Fruit fly (Drosophila melanogaster) whole organism, embryonic: ENCODE measurements around the gene CG14282.

Experiments used
- Ada2b ChIP-seq: fragments of 200-800 bp; sonication (Bioruptor generic); IDR thresholded peaks from 2 replicates; pipeline ENCODE4 v1.3.6; 2022; ENCODE audit warnings: missing biosample characterization, missing genetic modification characterization
- CG10147 ChIP-seq: fragments of 200-800 bp; sonication (Bioruptor generic); optimal IDR thresholded peaks from 2 replicates; lab custom pipeline; 2019; ENCODE audit warnings: missing biosample characterization, mild to moderate bottlenecking, missing genetic modification characterization, moderate library complexity
- CG10431 ChIP-seq: fragments of 200-800 bp; sonication (Bioruptor generic); optimal IDR thresholded peaks from 3 replicates; lab custom pipeline; 2018; ENCODE audit warnings: missing biosample characterization, mild to moderate bottlenecking, missing genetic modification characterization
- CG10543 ChIP-seq: fragments of 200-800 bp; sonication (Bioruptor generic); optimal IDR thresholded peaks from 3 replicates; lab custom pipeline; 2017; ENCODE audit warnings: missing biosample characterization, mild to moderate bottlenecking, missing genetic modification characterization, moderate library complexity
- CG13296 ChIP-seq: fragments of 200-800 bp; sonication (Bioruptor generic); optimal IDR thresholded peaks from 3 replicates; lab custom pipeline; 2018; ENCODE audit warnings: missing biosample characterization, mild to moderate bottlenecking, missing genetic modification characterization
- CG13424 ChIP-seq: fragments of 200-800 bp; sonication (Bioruptor generic); optimal IDR thresholded peaks from 2 replicates; lab custom pipeline; 2019; ENCODE audit warnings: missing biosample characterization, mild to moderate bottlenecking, missing genetic modification characterization, moderate library complexity
- CG15601 ChIP-seq: fragments of 200-800 bp; sonication (Bioruptor generic); optimal IDR thresholded peaks from 3 replicates; lab custom pipeline; 2019; ENCODE audit warnings: missing biosample characterization, mild to moderate bottlenecking, missing genetic modification characterization, moderate library complexity
- CG16815 ChIP-seq: fragments of 200-800 bp; sonication (Bioruptor generic); optimal IDR thresholded peaks from 3 replicates; lab custom pipeline; 2017; ENCODE audit warnings: missing biosample characterization, mild to moderate bottlenecking, missing genetic modification characterization
- CG17359 ChIP-seq: fragments of 200-800 bp; sonication (Bioruptor generic); optimal IDR thresholded peaks from 3 replicates; lab custom pipeline; 2018; ENCODE audit warnings: missing biosample characterization, mild to moderate bottlenecking, missing genetic modification characterization, moderate library complexity
- CG17361 ChIP-seq: fragments of 200-800 bp; sonication (Bioruptor generic); IDR thresholded peaks from 3 replicates; pipeline ENCODE4 v1.3.6; 2022; ENCODE audit warnings: missing biosample characterization, missing genetic modification characterization
- CG18476 ChIP-seq: fragments of 200-800 bp; sonication (Bioruptor generic); optimal IDR thresholded peaks from 2 replicates; lab custom pipeline; 2016; ENCODE audit warnings: missing biosample characterization, mild to moderate bottlenecking, missing genetic modification characterization
- CG18599 ChIP-seq: fragments of 200-800 bp; sonication (Bioruptor generic); optimal IDR thresholded peaks from 3 replicates; lab custom pipeline; 2017; ENCODE audit warnings: missing biosample characterization, missing genetic modification characterization, mild to moderate bottlenecking, moderate library complexity, missing genetic modification reagents
- CG31388 ChIP-seq: fragments of 200-800 bp; sonication (Bioruptor generic); optimal IDR thresholded peaks from 2 replicates; lab custom pipeline; 2016; ENCODE audit warnings: missing biosample characterization, missing genetic modification characterization
- CG34224 ChIP-seq: fragments of 200-800 bp; sonication (Bioruptor generic); IDR thresholded peaks from 3 replicates; pipeline ENCODE4 v1.3.6; 2022; ENCODE audit warnings: missing biosample characterization, missing genetic modification characterization; ENCODE audit not compliant: partially characterized antibody
- CG4617 ChIP-seq: fragments of 200-800 bp; sonication (Bioruptor generic); optimal IDR thresholded peaks from 3 replicates; lab custom pipeline; 2016; ENCODE audit warnings: missing biosample characterization, missing genetic modification characterization, borderline replicate concordance
- CG4730 ChIP-seq: fragments of 200-800 bp; sonication (Bioruptor generic); IDR thresholded peaks from 2 replicates; pipeline ENCODE4 v1.3.6; 2022; ENCODE audit warnings: missing biosample characterization, missing genetic modification characterization
- CG5180 ChIP-seq: fragments of 200-800 bp; sonication (Bioruptor generic); optimal IDR thresholded peaks from 3 replicates; lab custom pipeline; 2017; ENCODE audit warnings: missing biosample characterization, missing genetic modification characterization, mild to moderate bottlenecking, moderate library complexity, missing genetic modification reagents
- CG6254 ChIP-seq: fragments of 200-800 bp; sonication (Bioruptor generic); optimal IDR thresholded peaks from 3 replicates; lab custom pipeline; 2017; ENCODE audit warnings: mild to moderate bottlenecking, missing biosample characterization, missing genetic modification reagents, missing genetic modification characterization
- CG8359 ChIP-seq: fragments of 200-800 bp; sonication (Bioruptor generic); optimal IDR thresholded peaks from 2 replicates; lab custom pipeline; 2017; ENCODE audit warnings: missing biosample characterization, mild to moderate bottlenecking, missing genetic modification characterization, borderline replicate concordance
- CG8765 ChIP-seq: fragments of 200-800 bp; sonication (Bioruptor generic); IDR thresholded peaks from 2 replicates; pipeline ENCODE4 v1.3.6; 2022; ENCODE audit warnings: missing biosample characterization, missing genetic modification characterization
- Doc3 ChIP-seq: fragments of 200-800 bp; sonication (Bioruptor generic); IDR thresholded peaks from 3 replicates; pipeline ENCODE4 v1.3.6; 2022; ENCODE audit warnings: missing biosample characterization, missing genetic modification characterization; ENCODE audit not compliant: partially characterized antibody
- Ets65A ChIP-seq: fragments of 200-800 bp; sonication (Bioruptor generic); peaks from one replicate; lab custom pipeline; 2016; ENCODE audit warnings: missing biosample characterization, missing genetic modification characterization
- HLH54F ChIP-seq: fragments of 200-800 bp; sonication (Bioruptor generic); optimal IDR thresholded peaks from 3 replicates; lab custom pipeline; 2016; ENCODE audit warnings: missing biosample characterization, missing genetic modification characterization
- HmgZ ChIP-seq: fragments of 200-800 bp; sonication (Bioruptor generic); optimal IDR thresholded peaks from 2 replicates; lab custom pipeline; 2018; ENCODE audit warnings: missing biosample characterization, mild to moderate bottlenecking, missing genetic modification characterization
- Optix ChIP-seq: fragments of 200-800 bp; sonication (Bioruptor generic); IDR thresholded peaks from 3 replicates; pipeline ENCODE4 v1.3.6; 2022; ENCODE audit warnings: missing biosample characterization, missing genetic modification characterization
- Sox102F ChIP-seq: fragments of 200-800 bp; sonication (Bioruptor generic); optimal IDR thresholded peaks from 2 replicates; lab custom pipeline; 2018; ENCODE audit warnings: missing biosample characterization, mild to moderate bottlenecking, missing genetic modification characterization, moderate library complexity
- abd-A ChIP-seq: fragments of 200-800 bp; sonication (Bioruptor generic); optimal IDR thresholded peaks from 3 replicates; lab custom pipeline; 2019; ENCODE audit warnings: missing biosample characterization, mild to moderate bottlenecking, missing genetic modification characterization, moderate library complexity
- cg ChIP-seq: fragments of 200-800 bp; sonication (Bioruptor generic); optimal IDR thresholded peaks from 3 replicates; lab custom pipeline; 2019; ENCODE audit warnings: missing biosample characterization, mild to moderate bottlenecking, missing genetic modification characterization, moderate library complexity
- ci ChIP-seq: fragments of 200-800 bp; sonication (Bioruptor generic); IDR thresholded peaks from 3 replicates; pipeline ENCODE4 v1.3.6; 2022; ENCODE audit warnings: missing biosample characterization, missing genetic modification characterization
- crc ChIP-seq: fragments of 200-800 bp; sonication (Bioruptor generic); optimal IDR thresholded peaks from 2 replicates; lab custom pipeline; 2016; ENCODE audit warnings: missing biosample characterization, missing genetic modification characterization
- crol ChIP-seq: fragments of 200-800 bp; sonication (Bioruptor generic); IDR thresholded peaks from 2 replicates; pipeline ENCODE4 v1.3.6; 2022; ENCODE audit warnings: missing biosample characterization, missing genetic modification characterization
- dpn ChIP-seq, 2 experiments: fragments of 200-800 bp; sonication (Bioruptor generic); optimal IDR thresholded peaks; 3 replicates each; lab custom pipeline; 2016; ENCODE audit warnings: missing biosample characterization in 2 of 2, missing genetic modification characterization in 2 of 2
- ems ChIP-seq: fragments of 200-800 bp; sonication (Bioruptor generic); optimal IDR thresholded peaks from 3 replicates; lab custom pipeline; 2016; ENCODE audit warnings: missing biosample characterization, missing genetic modification characterization
- esg ChIP-seq: fragments of 200-800 bp; sonication (Bioruptor generic); conservative IDR thresholded peaks from 2 replicates; pipeline ENCODE4 v1.3.6; 2022; ENCODE audit warnings: missing biosample characterization, missing genetic modification characterization
- eve ChIP-seq, 2 experiments: fragments of >200 bp; optimal IDR thresholded peaks; 2 replicates each; lab custom pipeline; 2017; ENCODE audit warnings: missing biosample characterization in 2 of 2, missing genetic modification characterization in 2 of 2
- kay ChIP-seq: fragments of 200-800 bp; sonication (Bioruptor generic); optimal IDR thresholded peaks from 2 replicates; lab custom pipeline; 2016; ENCODE audit warnings: missing biosample characterization, missing genetic modification characterization
- ken ChIP-seq: fragments of 200-800 bp; sonication (Bioruptor generic); IDR thresholded peaks from 3 replicates; pipeline ENCODE4 v1.3.6; 2022; ENCODE audit warnings: missing biosample characterization, missing genetic modification characterization
- luna ChIP-seq: fragments of 200-800 bp; sonication (Bioruptor generic); optimal IDR thresholded peaks from 2 replicates; lab custom pipeline; 2016; ENCODE audit warnings: missing biosample characterization, missing genetic modification characterization
- nom ChIP-seq: fragments of 200-800 bp; sonication (Bioruptor generic); optimal IDR thresholded peaks from 2 replicates; lab custom pipeline; 2017; ENCODE audit warnings: missing biosample characterization, missing genetic modification characterization, mild to moderate bottlenecking, moderate library complexity, missing genetic modification reagents
- onecut ChIP-seq: fragments of 200-800 bp; sonication (Bioruptor generic); IDR thresholded peaks from 2 replicates; pipeline ENCODE4 v1.3.6; 2022; ENCODE audit warnings: missing biosample characterization, missing genetic modification characterization
- scrt ChIP-seq: fragments of 200-800 bp; sonication (Bioruptor generic); optimal IDR thresholded peaks from 2 replicates; lab custom pipeline; 2018; ENCODE audit warnings: missing biosample characterization, mild to moderate bottlenecking, missing genetic modification characterization, moderate library complexity
- sisA ChIP-seq: fragments of 200-800 bp; sonication (Bioruptor generic); IDR thresholded peaks from 2 replicates; pipeline ENCODE4 v1.3.6; 2022; ENCODE audit warnings: missing biosample characterization, missing genetic modification characterization
- slbo ChIP-seq: fragments of 200-800 bp; sonication (Bioruptor generic); IDR thresholded peaks from 2 replicates; pipeline ENCODE4 v1.3.6; 2022; ENCODE audit warnings: missing biosample characterization, missing genetic modification characterization
- trem ChIP-seq: fragments of 200-800 bp; optimal IDR thresholded peaks from 3 replicates; lab custom pipeline; 2019; ENCODE audit warnings: missing biosample characterization, mild to moderate bottlenecking, missing genetic modification characterization, moderate library complexity
- unpg ChIP-seq: fragments of 200-800 bp; sonication (Bioruptor generic); optimal IDR thresholded peaks from 3 replicates; lab custom pipeline; 2018; ENCODE audit warnings: missing biosample characterization, mild to moderate bottlenecking, missing genetic modification characterization, moderate library complexity
- usp ChIP-seq: fragments of >200 bp; optimal IDR thresholded peaks from 2 replicates; lab custom pipeline; 2017; ENCODE audit warnings: missing biosample characterization, missing genetic modification characterization
- vnd ChIP-seq: fragments of 200-800 bp; sonication (Bioruptor generic); IDR thresholded peaks from 3 replicates; pipeline ENCODE4 v1.3.6; 2022; ENCODE audit warnings: missing biosample characterization, missing genetic modification characterization; ENCODE audit not compliant: partially characterized antibody

CG14282 gene

dm6 chr3R:19187717-19188149, 10.9 kb downstream of the CG14282 start (continued):
- peak; percentile 25; the same call in 1 of the 2 replicates for TF ChIP-seq Ada2b (GFP tag; lab: Robert Waterston, UW)
- peak; percentile 14 for TF ChIP-seq scrt (GFP tag; lab: Kevin White, UChicago)
- TF ChIP-seq CG5180 (GFP tag; lab: Kevin White, UChicago) = peak; percentile 27
- TF ChIP-seq unpg (GFP tag; lab: Kevin White, UChicago) = peak; percentile 27
- TF ChIP-seq CG17359 (tag; lab: Kevin White, UChicago) = peak; percentile 10
- peak; percentile 18 for TF ChIP-seq Sox102F (GFP tag; lab: Kevin White, UChicago)
- peak; percentile 11 for TF ChIP-seq CG10147
- peak; percentile 15 for TF ChIP-seq abd-A
- 0 out of 2 replicates have a peak, but pooled peaks have one; percentile 9 for TF ChIP-seq esg (GFP tag; lab: Robert Waterston, UW)
- TF ChIP-seq eve (GFP tag; optimal IDR thresholded peaks at IDR 0.05; lab: Kevin White, UChicago) = peak in 1 of 2 experiments; percentile 30
- 0 out of 3 replicates have a peak, but pooled peaks have one; percentile 21 for TF ChIP-seq CG17361

- TF ChIP-seq crc (GFP tag; lab: Kevin White, UChicago) (no peak), CG17361 (0 out of 3 replicates have a peak, but pooled peaks have one; percentile 26), usp (GFP tag; lab: Kevin White, UChicago) (no peak), CG18476 (GFP tag; lab: Kevin White, UChicago) (no peak), ken (GFP tag; lab: Robert Waterston, UW) (no peak), Ets65A (GFP tag; lab: Kevin White, UChicago) (peak; percentile 79), Optix (GFP tag; lab: Robert Waterston, UW) (no peak)
Observed at dm6 chr3R:19190020-19190419, 13.2 kb downstream of the CG14282 start.

dm6 chr3R:19211778-19212177, 35.0 kb downstream of the CG14282 start, which contains the start of gene cry:
Gene cry (plus strand): TSS chr3R:19212154.
- TF ChIP-seq nom (GFP tag; lab: Kevin White, UChicago) (peak; percentile 80), CG31388 (no peak), CG10543 (GFP tag; lab: Kevin White, UChicago) (no peak), CG4730 (GFP tag; lab: Robert Waterston, UW) (no peak), CG17361 (peak; percentile 82), CG15601 (tag; lab: Kevin White, UChicago) (peak; percentile 55), CG13424 (tag; lab: Kevin White, UChicago) (peak; percentile 68), kay (GFP tag; lab: Kevin White, UChicago) (no peak), sisA (GFP tag; lab: Robert Waterston, UW) (peak; percentile 41; the same call in 1 of the 2 replicates), onecut (GFP tag; lab: Robert Waterston, UW) (no peak), CG13296 (GFP tag; lab: Kevin White, UChicago) (no peak), CG4617 (GFP tag; lab: Kevin White, UChicago) (no peak), ems (GFP tag; lab: Kevin White, UChicago) (no peak), HmgZ (tag; lab: Kevin White, UChicago) (no peak), ci (no peak), CG10431 (peak; percentile 4), Doc3 (no peak), luna (GFP tag; lab: Kevin White, UChicago) (no peak), cg (GFP tag; lab: Kevin White, UChicago) (peak; percentile 11), Optix (GFP tag; lab: Robert Waterston, UW) (no peak), vnd (GFP tag; lab: Robert Waterston, UW) (no peak), HLH54F (no peak), dpn (GFP tag; optimal IDR thresholded peaks at IDR 0.05; lab: Kevin White, UChicago) (peak in 1 of 2 experiments; percentile 45), slbo (no peak), CG6254 (GFP tag; lab: Kevin White, UChicago) (peak; percentile 32), CG18599 (GFP tag; lab: Kevin White, UChicago) (peak; percentile 32), trem (tag; lab: Kevin White, UChicago) (peak; percentile 63), CG16815 (peak; percentile 37), crol (GFP tag; lab: Robert Waterston, UW) (no peak), CG8765 (no peak), CG8359 (GFP tag; lab: Kevin White, UChicago) (peak; percentile 2), CG34224 (GFP tag; lab: Robert Waterston, UW) (no peak)
